Worm (Caenorhabditis elegans) whole organism, L2 larva: ENCODE measurements around the gene qns-1.
A peak's percentile ranks its signal among the peaks of the same experiment; 100 is the strongest.

Experiments used
- C34F6.9 ChIP-seq: fragments of 150-350 bp; optimal IDR thresholded peaks from 2 replicates; lab custom pipeline; 2014; ENCODE audit warnings: missing biosample characterization, missing genetic modification characterization
- F13H6.1 ChIP-seq: sonication (generic microtip); optimal IDR thresholded peaks from 2 replicates; lab custom pipeline; 2016; ENCODE audit warnings: missing genetic modification characterization, missing compliant biosample characterization
- R02D3.7 ChIP-seq: fragments of 150-350 bp; optimal IDR thresholded peaks from 2 replicates; lab custom pipeline; 2014; ENCODE audit warnings: missing biosample characterization, missing genetic modification characterization
- alr-1 ChIP-seq: fragments of 150-350 bp; optimal IDR thresholded peaks from 2 replicates; lab custom pipeline; 2014; ENCODE audit warnings: missing biosample characterization, missing genetic modification characterization
- aly-2 ChIP-seq: fragments of 150-350 bp; optimal IDR thresholded peaks from 2 replicates; lab custom pipeline; 2014; ENCODE audit warnings: missing biosample characterization, missing genetic modification characterization
- ama-1 ChIP-seq: fragments of 150-350 bp; optimal IDR thresholded peaks from 2 replicates; lab custom pipeline; 2018; ENCODE audit warnings: inconsistent platforms
- blmp-1 ChIP-seq: sonication (generic microtip); optimal IDR thresholded peaks from 2 replicates; lab custom pipeline; 2017; ENCODE audit warnings: missing genetic modification characterization, mild to moderate bottlenecking, missing compliant biosample characterization, antibody characterized with exemption, moderate library complexity; ENCODE audit not compliant: insufficient read depth
- ceh-16 ChIP-seq: fragments of 150-350 bp; optimal IDR thresholded peaks from 2 replicates; lab custom pipeline; 2014; ENCODE audit warnings: missing biosample characterization, missing genetic modification characterization
- ceh-82 ChIP-seq: fragments of 150-350 bp; optimal IDR thresholded peaks from 2 replicates; lab custom pipeline; 2014; ENCODE audit warnings: missing biosample characterization, missing genetic modification characterization
- crh-2 ChIP-seq: sonication (generic microtip); optimal IDR thresholded peaks from 2 replicates; lab custom pipeline; 2017; ENCODE audit warnings: missing biosample characterization, missing genetic modification characterization
- dmd-4 ChIP-seq: sonication (generic microtip); optimal IDR thresholded peaks from 2 replicates; lab custom pipeline; 2017; ENCODE audit warnings: missing biosample characterization, missing genetic modification characterization
- egl-27 ChIP-seq: sonication (generic microtip); optimal IDR thresholded peaks from 3 replicates; lab custom pipeline; 2017; ENCODE audit warnings: missing biosample characterization, missing genetic modification reagents, missing genetic modification characterization
- elt-1 ChIP-seq: fragments of 150-350 bp; optimal IDR thresholded peaks from 2 replicates; lab custom pipeline; 2014; ENCODE audit warnings: missing biosample characterization, missing genetic modification characterization
- elt-3 ChIP-seq: sonication (generic microtip); optimal IDR thresholded peaks from 2 replicates; lab custom pipeline; 2017; ENCODE audit warnings: missing biosample characterization, missing genetic modification characterization
- fos-1 ChIP-seq: fragments of 150-350 bp; optimal IDR thresholded peaks from 2 replicates; lab custom pipeline; 2014; ENCODE audit warnings: missing biosample characterization, missing genetic modification characterization
- gmeb-1 ChIP-seq: fragments of 150-350 bp; optimal IDR thresholded peaks from 2 replicates; lab custom pipeline; 2014; ENCODE audit warnings: missing biosample characterization, missing genetic modification characterization
- lin-11 ChIP-seq: fragments of 150-350 bp; sonication (generic microtip); optimal IDR thresholded peaks from 2 replicates; lab custom pipeline; 2014; ENCODE audit warnings: missing biosample characterization, missing genetic modification characterization, inconsistent platforms, mixed read lengths
- lin-13 ChIP-seq: fragments of 150-350 bp; optimal IDR thresholded peaks from 2 replicates; lab custom pipeline; 2014; ENCODE audit warnings: missing biosample characterization, missing genetic modification reagents, missing genetic modification characterization
- lin-39 ChIP-seq: fragments of 150-350 bp; optimal IDR thresholded peaks from 2 replicates; lab custom pipeline; 2014; ENCODE audit warnings: missing biosample characterization, missing genetic modification reagents, missing genetic modification characterization
- lsy-2 ChIP-seq, 2 experiments: fragments of 150-350 bp in 1 of 2; sonication (generic microtip) in 1 of 2; optimal IDR thresholded peaks; 2 replicates each; lab custom pipeline; 2014 to 2017; ENCODE audit warnings: missing biosample characterization in 2 of 2, missing genetic modification characterization in 2 of 2
- mab-5 ChIP-seq: fragments of 150-350 bp; optimal IDR thresholded peaks from 2 replicates; lab custom pipeline; 2014; ENCODE audit warnings: missing biosample characterization, missing genetic modification characterization
- mbf-1 ChIP-seq: sonication (generic microtip); optimal IDR thresholded peaks from 2 replicates; lab custom pipeline; 2017; ENCODE audit warnings: missing biosample characterization, missing genetic modification characterization
- mdl-1 ChIP-seq, 2 experiments: fragments of 150-350 bp in 1 of 2; sonication (generic microtip) in 1 of 2; optimal IDR thresholded peaks; 2 replicates each; lab custom pipeline; 2017; ENCODE audit warnings: missing biosample characterization in 2 of 2, missing genetic modification characterization in 2 of 2
- nhr-10 ChIP-seq: sonication (generic microtip); optimal IDR thresholded peaks from 2 replicates; lab custom pipeline; 2017; ENCODE audit warnings: missing biosample characterization, missing genetic modification characterization
- nhr-11 ChIP-seq: fragments of 150-350 bp; optimal IDR thresholded peaks from 2 replicates; lab custom pipeline; 2014; ENCODE audit warnings: missing biosample characterization, missing genetic modification characterization
- nhr-12 ChIP-seq: fragments of 150-350 bp; optimal IDR thresholded peaks from 2 replicates; lab custom pipeline; 2014; ENCODE audit warnings: missing biosample characterization, missing genetic modification characterization
- nhr-129 ChIP-seq: fragments of 150-350 bp; optimal IDR thresholded peaks from 2 replicates; lab custom pipeline; 2014; ENCODE audit warnings: missing biosample characterization, missing genetic modification characterization
- nhr-21 ChIP-seq: fragments of 150-350 bp; optimal IDR thresholded peaks from 2 replicates; lab custom pipeline; 2014; ENCODE audit warnings: missing biosample characterization, missing genetic modification characterization
- nhr-23 ChIP-seq: fragments of 150-350 bp; optimal IDR thresholded peaks from 2 replicates; lab custom pipeline; 2014; ENCODE audit warnings: missing biosample characterization, missing genetic modification reagents, missing genetic modification characterization
- nhr-237 ChIP-seq: fragments of 150-350 bp; optimal IDR thresholded peaks from 2 replicates; lab custom pipeline; 2014; ENCODE audit warnings: missing biosample characterization, missing genetic modification characterization
- nhr-25 ChIP-seq: fragments of 150-350 bp; sonication (generic microtip); optimal IDR thresholded peaks from 3 replicates; lab custom pipeline; 2014; ENCODE audit warnings: missing biosample characterization, missing genetic modification characterization
- nhr-77 ChIP-seq: fragments of 150-350 bp; optimal IDR thresholded peaks from 2 replicates; lab custom pipeline; 2014; ENCODE audit warnings: missing biosample characterization, missing genetic modification characterization
- peb-1 ChIP-seq: fragments of 150-350 bp; optimal IDR thresholded peaks from 2 replicates; lab custom pipeline; 2014; ENCODE audit warnings: missing biosample characterization, missing genetic modification characterization
- sem-4 ChIP-seq: fragments of 150-350 bp; optimal IDR thresholded peaks from 2 replicates; lab custom pipeline; 2014; ENCODE audit warnings: missing biosample characterization, missing genetic modification reagents, missing genetic modification characterization
- sma-3 ChIP-seq: sonication (generic microtip); optimal IDR thresholded peaks from 2 replicates; lab custom pipeline; 2016; ENCODE audit warnings: missing genetic modification reagents, missing genetic modification characterization, missing compliant biosample characterization
- sma-9 ChIP-seq, 2 experiments: fragments of 150-350 bp in 1 of 2; sonication (generic microtip) in 1 of 2; optimal IDR thresholded peaks; 2 replicates each; lab custom pipeline; 2014 to 2016; ENCODE audit warnings: missing genetic modification characterization in 2 of 2, mild to moderate bottlenecking in 1 of 2, missing biosample characterization in 1 of 2, missing compliant biosample characterization in 1 of 2, missing genetic modification reagents in 1 of 2, moderate library complexity in 1 of 2
- snpc-4 ChIP-seq: fragments of 150-350 bp; optimal IDR thresholded peaks from 2 replicates; lab custom pipeline; 2014; ENCODE audit warnings: missing biosample characterization, missing genetic modification characterization
- unc-55 ChIP-seq: fragments of 150-350 bp; sonication (generic microtip); optimal IDR thresholded peaks from 3 replicates; lab custom pipeline; 2014; ENCODE audit warnings: missing biosample characterization, missing genetic modification reagents, missing genetic modification characterization
- unc-62 ChIP-seq: fragments of 150-350 bp; optimal IDR thresholded peaks from 2 replicates; lab custom pipeline; 2014; ENCODE audit warnings: missing biosample characterization, missing genetic modification reagents, missing genetic modification characterization
- zag-1 ChIP-seq: fragments of 150-350 bp; optimal IDR thresholded peaks from 2 replicates; lab custom pipeline; 2014; ENCODE audit warnings: missing biosample characterization, missing genetic modification characterization
- ztf-1 ChIP-seq: fragments of 200-800 bp; sonication (Bioruptor generic); conservative IDR thresholded peaks from 2 replicates; pipeline ENCODE4 v1.3.6; 2022; ENCODE audit warnings: missing genetic modification characterization, missing compliant biosample characterization
- ztf-11 ChIP-seq: sonication (generic microtip); optimal IDR thresholded peaks from 2 replicates; lab custom pipeline; 2017; ENCODE audit warnings: missing biosample characterization, missing genetic modification characterization

The qns-1 gene

ce11 chrIV:10219208-10219607, at the start of gene qns-1:
qns-1 (minus strand) TSS chrIV:10219308.
- TF ChIP-seq ztf-11 (tag; lab: Kevin White, UChicago) (no peak), ceh-82 (tag; lab: Kevin White, UChicago) (no peak), aly-2 (tag; lab: Kevin White, UChicago) (no peak), lin-39 (no peak), nhr-10 (no peak), mab-5 (tag; lab: Kevin White, UChicago) (no peak), nhr-11 (tag; lab: Kevin White, UChicago) (no peak), R02D3.7 (tag; lab: Kevin White, UChicago) (no peak), peb-1 (no peak), dmd-4 (tag; lab: Kevin White, UChicago) (no peak), crh-2 (tag; lab: Kevin White, UChicago) (no peak)

- no peak for TF ChIP-seq crh-2 (tag; lab: Kevin White, UChicago)
- TF ChIP-seq zag-1, result no peak
- no peak for TF ChIP-seq lin-39
- no peak for TF ChIP-seq C34F6.9 (tag; lab: Kevin White, UChicago)
- peak; percentile 5 for TF ChIP-seq ceh-16 (tag; lab: Kevin White, UChicago)
- peak; percentile 86 for TF ChIP-seq elt-1 (tag; lab: Kevin White, UChicago)
- TF ChIP-seq lsy-2 (tag; optimal IDR thresholded peaks at IDR 0.05; lab: Kevin White, UChicago), result peak in 1 of 2 experiments; percentile 25
- TF ChIP-seq snpc-4 (tag; lab: Kevin White, UChicago), result no peak
- TF ChIP-seq gmeb-1, result no peak
- TF ChIP-seq lin-13 (GFP tag; lab: Kevin White, UChicago), result no peak
- no peak for TF ChIP-seq F13H6.1 (tag; lab: Kevin White, UChicago)
- TF ChIP-seq aly-2 (tag; lab: Kevin White, UChicago), result no peak
- TF ChIP-seq blmp-1 (tag; lab: Kevin White, UChicago), result peak; percentile 19
- TF ChIP-seq nhr-129, result no peak
- no peak for TF ChIP-seq ama-1 (lab: Kevin White, UChicago)
- no peak for TF ChIP-seq nhr-237
- peak; percentile 63 for TF ChIP-seq nhr-21 (tag; lab: Kevin White, UChicago)
- no peak for TF ChIP-seq R02D3.7 (tag; lab: Kevin White, UChicago)
- TF ChIP-seq fos-1 (tag; lab: Kevin White, UChicago), result peak; percentile 7
- TF ChIP-seq egl-27 (tag; lab: Kevin White, UChicago), result peak; percentile 46
- TF ChIP-seq sma-9 (GFP tag; optimal IDR thresholded peaks at IDR 0.05; lab: Kevin White, UChicago), result peak; percentile 49
- no peak for TF ChIP-seq sma-9 (tag; optimal IDR thresholded peaks at IDR 0.05; lab: Kevin White, UChicago)
- no peak for TF ChIP-seq mdl-1 (tag; optimal IDR thresholded peaks at IDR 0.05; lab: Kevin White, UChicago)
- no peak for TF ChIP-seq dmd-4 (tag; lab: Kevin White, UChicago)
- no peak for TF ChIP-seq nhr-12 (tag; lab: Kevin White, UChicago)
- TF ChIP-seq mab-5 (tag; lab: Kevin White, UChicago), result no peak
- TF ChIP-seq unc-62 (GFP tag; lab: Kevin White, UChicago), result no peak
- TF ChIP-seq alr-1, result no peak
- no peak for TF ChIP-seq lin-11
- TF ChIP-seq, all 48 proteins: peak for 8
Observed at ce11 chrIV:10261061-10261460, 42.0 kb upstream of the qns-1 start.

DNA sequence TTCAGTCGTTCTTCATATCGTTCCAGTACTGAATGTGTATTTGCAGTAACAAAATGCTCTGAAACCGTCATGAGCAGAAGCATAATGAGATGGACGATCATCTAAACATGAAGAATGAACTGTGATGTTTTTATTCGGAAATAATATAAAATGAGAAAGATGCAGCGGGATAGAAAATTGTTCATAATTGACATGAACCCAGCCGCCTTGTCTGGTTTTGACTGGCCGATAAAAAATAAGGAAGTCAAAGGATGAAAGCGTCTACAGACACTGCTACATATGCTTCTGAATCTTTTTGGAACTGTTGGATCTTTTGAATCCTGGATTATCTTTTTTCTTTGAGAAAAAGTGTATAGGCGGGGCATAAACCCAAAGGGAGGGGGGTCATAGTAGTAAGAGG, 40.4 kb upstream of the qns-1 start, which contains the start of gene F01G10.9:
Gene F01G10.9 (minus strand): TSS at position 101 of the 400 bp plus-strand sequence.
- TF ChIP-seq nhr-77 (tag; lab: Kevin White, UChicago) (no peak), blmp-1 (tag; lab: Kevin White, UChicago) (no peak), nhr-25 (no peak), sma-3 (no peak), mbf-1 (tag; lab: Kevin White, UChicago) (no peak)

DNA sequence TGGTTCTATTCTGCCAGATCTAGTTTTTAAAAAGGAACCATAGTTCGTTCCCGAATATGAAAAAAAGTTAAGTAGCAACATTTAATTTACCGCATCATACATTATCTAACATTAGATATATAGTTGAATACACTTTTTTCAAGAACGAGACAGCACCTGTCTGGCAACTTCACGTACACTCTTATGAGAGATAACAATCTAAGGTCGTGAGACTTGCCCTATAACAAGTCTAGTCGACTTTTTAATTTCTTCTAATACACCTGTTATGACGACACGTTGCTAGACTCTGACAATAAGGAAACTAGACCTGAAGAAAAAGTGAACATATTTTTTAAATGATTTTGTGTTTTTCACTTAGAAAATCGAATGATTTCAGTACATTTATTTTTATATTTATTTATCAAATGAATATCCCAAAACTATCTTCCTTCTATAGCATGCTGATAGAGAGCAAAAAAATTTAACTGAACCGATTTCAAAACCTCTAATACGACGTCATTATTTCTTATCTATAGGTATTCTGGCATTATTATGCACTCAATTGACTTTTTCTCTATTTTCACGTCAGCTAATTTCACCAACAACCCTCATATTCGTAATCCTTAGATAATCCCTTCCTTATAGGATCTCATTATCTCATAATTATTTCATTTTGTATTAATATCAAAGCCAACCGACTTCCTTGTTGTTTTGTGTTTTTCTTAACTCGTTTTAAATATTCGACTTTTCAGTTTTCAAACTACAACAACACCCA, 34.0 kb upstream of the qns-1 start:
- TF ChIP-seq nhr-23 (tag; lab: Kevin White, UChicago), result no peak
- TF ChIP-seq lin-39, result no peak
- TF ChIP-seq ama-1 (lab: Kevin White, UChicago), result no peak
- no peak for TF ChIP-seq nhr-10
- TF ChIP-seq crh-2 (tag; lab: Kevin White, UChicago), result peak; percentile 50
- TF ChIP-seq nhr-11 (tag; lab: Kevin White, UChicago), result no peak
- TF ChIP-seq mdl-1 (tag; optimal IDR thresholded peaks at IDR 0.05; lab: Kevin White, UChicago), result no peak
- TF ChIP-seq blmp-1 (tag; lab: Kevin White, UChicago), result no peak
- TF ChIP-seq nhr-12 (tag; lab: Kevin White, UChicago), result no peak
- TF ChIP-seq lin-11, result no peak
- TF ChIP-seq unc-62 (GFP tag; lab: Kevin White, UChicago), result no peak
- no peak for TF ChIP-seq ceh-16 (tag; lab: Kevin White, UChicago)
- no peak for TF ChIP-seq sem-4 (tag; lab: Kevin White, UChicago)
- TF ChIP-seq C34F6.9 (tag; lab: Kevin White, UChicago), result no peak
- TF ChIP-seq unc-55 (GFP tag; lab: Kevin White, UChicago), result no peak
- TF ChIP-seq peb-1, result no peak
- no peak for TF ChIP-seq nhr-21 (tag; lab: Kevin White, UChicago)
- no peak for TF ChIP-seq ceh-82 (tag; lab: Kevin White, UChicago)
- TF ChIP-seq lsy-2 (tag; optimal IDR thresholded peaks at IDR 0.05; lab: Kevin White, UChicago), result peak in 1 of 2 experiments; percentile 8
- no peak for TF ChIP-seq nhr-25
- no peak for TF ChIP-seq mbf-1 (tag; lab: Kevin White, UChicago)
- TF ChIP-seq F13H6.1 (tag; lab: Kevin White, UChicago), result no peak
- TF ChIP-seq fos-1 (tag; lab: Kevin White, UChicago), result peak; percentile 13
- TF ChIP-seq sma-9 (GFP tag; optimal IDR thresholded peaks at IDR 0.05; lab: Kevin White, UChicago), result peak; percentile 3
- TF ChIP-seq sma-9 (tag; optimal IDR thresholded peaks at IDR 0.05; lab: Kevin White, UChicago), result no peak
- no peak for TF ChIP-seq nhr-237
- TF ChIP-seq ztf-1 (GFP tag; lab: Robert Waterston, UW), result no peak
- no peak for TF ChIP-seq nhr-129
- TF ChIP-seq elt-3 (tag; lab: Kevin White, UChicago), result no peak
- TF ChIP-seq aly-2 (tag; lab: Kevin White, UChicago), result no peak
